Worm (Caenorhabditis elegans): ENCODE results near the gene ZK856.11.
A peak's percentile ranks its signal among the peaks of the same experiment; 100 is the strongest.

Gene ZK856.11

ce11 chrV:10160954-10161353, 43.8 kb downstream of the ZK856.11 start, which contains the start of gene C51E3.10:
Gene C51E3.10, minus strand, starts transcription at chrV:10161134.
- TF ChIP-seq syd-9 (tag; optimal IDR thresholded peaks at IDR 0.05) (no peak), elt-2 (tag; optimal IDR thresholded peaks at IDR 0.05) (peak; percentile 29)

- no peak for TF ChIP-seq lin-11 (tag; optimal IDR thresholded peaks at IDR 0.05)
- no peak for TF ChIP-seq F13H6.1 (tag; optimal IDR thresholded peaks at IDR 0.05)
- TF ChIP-seq tbx-7 (tag; optimal IDR thresholded peaks at IDR 0.05) = no peak
- no peak for TF ChIP-seq pha-2 (tag; optimal IDR thresholded peaks at IDR 0.05)
- TF ChIP-seq nhr-232 (tag; optimal IDR thresholded peaks at IDR 0.05) = no peak
- TF ChIP-seq sox-2 (GFP tag; IDR thresholded peaks at IDR 0.05) = no peak
- TF ChIP-seq hlh-13 (GFP tag; optimal IDR thresholded peaks at IDR 0.05) = no peak
- no peak for TF ChIP-seq dmd-4 (tag; optimal IDR thresholded peaks at IDR 0.05; ENCODE audit: borderline replicate concordance)
- no peak for TF ChIP-seq ceh-2 (tag; optimal IDR thresholded peaks at IDR 0.05)
- no peak for TF ChIP-seq ceh-48 (tag; optimal IDR thresholded peaks at IDR 0.05)
- no peak for TF ChIP-seq pax-1 (tag; optimal IDR thresholded peaks at IDR 0.05)
- no peak for TF ChIP-seq ceh-45 (GFP tag; IDR thresholded peaks at IDR 0.05)
- TF ChIP-seq pag-3 (tag; optimal IDR thresholded peaks at IDR 0.05; ENCODE audit: borderline replicate concordance) = no peak
- no peak for TF ChIP-seq eyg-1 (tag; optimal IDR thresholded peaks at IDR 0.05)
- no peak for TF ChIP-seq elt-2 (tag; optimal IDR thresholded peaks at IDR 0.05)
- TF ChIP-seq lim-6 (tag; optimal IDR thresholded peaks at IDR 0.05) = no peak
- TF ChIP-seq ceh-30 (tag; optimal IDR thresholded peaks at IDR 0.05) = no peak
- no peak for TF ChIP-seq ets-4 (tag; optimal IDR thresholded peaks at IDR 0.05)
Measured at ce11 chrV:10159972-10160371, 44.8 kb downstream of the ZK856.11 start.

- TF ChIP-seq C38D4.7 (GFP tag; optimal IDR thresholded peaks at IDR 0.05) (no peak), lin-11 (tag; optimal IDR thresholded peaks at IDR 0.05) (no peak), pqm-1 (tag; optimal IDR thresholded peaks at IDR 0.05) (no peak), ceh-2 (tag; optimal IDR thresholded peaks at IDR 0.05) (no peak), che-1 (tag; optimal IDR thresholded peaks at IDR 0.05) (no peak), lim-6 (tag; optimal IDR thresholded peaks at IDR 0.05) (no peak), ceh-34 (tag; optimal IDR thresholded peaks at IDR 0.05) (no peak), ceh-45 (GFP tag; IDR thresholded peaks at IDR 0.05) (no peak), nhr-232 (tag; optimal IDR thresholded peaks at IDR 0.05) (no peak), F13H6.1 (tag; optimal IDR thresholded peaks at IDR 0.05) (no peak), K09A11.1 (tag; optimal IDR thresholded peaks at IDR 0.05; ENCODE audit: insufficient read depth) (no peak)
Measured at ce11 chrV:10158528-10158927, 46.2 kb downstream of the ZK856.11 start, which contains the start of gene srsx-30. Gene srsx-30, plus strand, starts transcription at chrV:10158828.

- no peak for TF ChIP-seq ceh-14 (tag; optimal IDR thresholded peaks at IDR 0.05)
- TF ChIP-seq nfya-1 (tag; optimal IDR thresholded peaks at IDR 0.05) = no peak
- TF ChIP-seq ceh-24 (tag; optimal IDR thresholded peaks at IDR 0.05) = no peak
- no peak for TF ChIP-seq C38D4.7 (GFP tag; optimal IDR thresholded peaks at IDR 0.05)
- TF ChIP-seq ceh-31 (tag; optimal IDR thresholded peaks at IDR 0.05) = no peak
Measured at ce11 chrV:10154698-10155097, 50.0 kb downstream of the ZK856.11 start, which contains the start of gene srsx-29. Gene srsx-29, plus strand, starts transcription at chrV:10154998.
